Fruit fly (Drosophila melanogaster): ENCODE measurements around the gene CG9727.

CG9727 gene

dm6 chr3R:6430206-6430605 is 26.3 kb downstream of the CG9727 start (continued):
- TF ChIP-seq Nf-YC (tag; optimal IDR thresholded peaks at IDR 0.05) (peak; percentile 11), CG3065 (GFP tag; optimal IDR thresholded peaks at IDR 0.05) (no peak), tup (GFP tag; optimal IDR thresholded peaks at IDR 0.05) (no peak), kni (GFP tag; optimal IDR thresholded peaks at IDR 0.05) (peak; percentile 34), eyg (GFP tag; optimal IDR thresholded peaks at IDR 0.05) (no peak), CG14710 (tag; optimal IDR thresholded peaks at IDR 0.05) (no peak), CG2202 (tag; optimal IDR thresholded peaks at IDR 0.05) (no peak), CG8281 (tag; optimal IDR thresholded peaks at IDR 0.05) (no peak), CG7786 (GFP tag; optimal IDR thresholded peaks at IDR 0.05) (no peak), hbn (GFP tag; IDR thresholded peaks at IDR 0.05; ENCODE audit: partially characterized antibody) (no peak), CG1832 (GFP tag; optimal IDR thresholded peaks at IDR 0.05) (no peak), Bgb (GFP tag; IDR thresholded peaks at IDR 0.05; ENCODE audit: partially characterized antibody) (no peak), nerfin-1 (tag; optimal IDR thresholded peaks at IDR 0.05) (peak; percentile 74), Xbp1 (GFP tag; optimal IDR thresholded peaks at IDR 0.05) (no peak), D19B (GFP tag; optimal IDR thresholded peaks at IDR 0.05) (no peak), ken (GFP tag; IDR thresholded peaks at IDR 0.05) (no peak), tin (GFP tag; optimal IDR thresholded peaks at IDR 0.05) (no peak), pzg (GFP tag; optimal IDR thresholded peaks at IDR 0.05) (no peak), ATbp (GFP tag; optimal IDR thresholded peaks at IDR 0.05) (no peak), D (optimal IDR thresholded peaks at IDR 0.05) (no peak), D (GFP tag; optimal IDR thresholded peaks at IDR 0.05) (peak; percentile 9), MBD-R2 (GFP tag; IDR thresholded peaks at IDR 0.05) (no peak), CG4617 (GFP tag; optimal IDR thresholded peaks at IDR 0.05; ENCODE audit: borderline replicate concordance) (no peak), Gug (GFP tag; IDR thresholded peaks at IDR 0.05) (no peak), seq (GFP tag; IDR thresholded peaks at IDR 0.05) (0 out of 2 replicates have a peak, but pooled peaks have one; percentile 29), HLH4C (GFP tag; IDR thresholded peaks at IDR 0.05; ENCODE audit: partially characterized antibody) (no peak), al (GFP tag; IDR thresholded peaks at IDR 0.05) (no peak), CG11456 (GFP tag; IDR thresholded peaks at IDR 0.05) (no peak), crc (GFP tag; optimal IDR thresholded peaks at IDR 0.05) (no peak), CG6654 (GFP tag; optimal IDR thresholded peaks at IDR 0.05) (no peak), Lim3 (GFP tag; IDR thresholded peaks at IDR 0.05) (no peak; the same call in 1 of the 2 replicates), sr (GFP tag; IDR thresholded peaks at IDR 0.05) (no peak), bab2 (GFP tag; optimal IDR thresholded peaks at IDR 0.05) (no peak), Mrtf (GFP tag; IDR thresholded peaks at IDR 0.05) (no peak), CG8924 (tag; optimal IDR thresholded peaks at IDR 0.05) (no peak), Hmr (GFP tag; optimal IDR thresholded peaks at IDR 0.05) (no peak), yki (optimal IDR thresholded peaks at IDR 0.05) (no peak), HHEX (GFP tag; optimal IDR thresholded peaks at IDR 0.05) (no peak), chinmo (GFP tag; IDR thresholded peaks at IDR 0.05; ENCODE audit: partially characterized antibody) (0 out of 4 replicates have a peak, but pooled peaks have one; percentile 72), CG1529 (GFP tag; optimal IDR thresholded peaks at IDR 0.05) (no peak), croc (GFP tag; conservative IDR thresholded peaks at IDR 0.05) (no peak), grau (tag; optimal IDR thresholded peaks at IDR 0.05) (no peak), sqz (GFP tag; optimal IDR thresholded peaks at IDR 0.05) (no peak), emc (GFP tag; optimal IDR thresholded peaks at IDR 0.05) (no peak), Hand (GFP tag; optimal IDR thresholded peaks at IDR 0.05) (peak; percentile 1), Doc2 (GFP tag; IDR thresholded peaks at IDR 0.05) (no peak), so (GFP tag; IDR thresholded peaks at IDR 0.05) (no peak), luna (GFP tag; optimal IDR thresholded peaks at IDR 0.05) (no peak), Scr (GFP tag; IDR thresholded peaks at IDR 0.05; ENCODE audit: partially characterized antibody) (no peak), CG10366 (GFP tag; IDR thresholded peaks at IDR 0.05) (no peak), pros (GFP tag; optimal IDR thresholded peaks at IDR 0.05) (peak; percentile 93), Sin3A (optimal IDR thresholded peaks at IDR 0.05) (no peak)

Data from whole organism, embryonic.